Worm (Caenorhabditis elegans): ENCODE results near the gene aakb-1.

aakb-1 gene

DNA sequence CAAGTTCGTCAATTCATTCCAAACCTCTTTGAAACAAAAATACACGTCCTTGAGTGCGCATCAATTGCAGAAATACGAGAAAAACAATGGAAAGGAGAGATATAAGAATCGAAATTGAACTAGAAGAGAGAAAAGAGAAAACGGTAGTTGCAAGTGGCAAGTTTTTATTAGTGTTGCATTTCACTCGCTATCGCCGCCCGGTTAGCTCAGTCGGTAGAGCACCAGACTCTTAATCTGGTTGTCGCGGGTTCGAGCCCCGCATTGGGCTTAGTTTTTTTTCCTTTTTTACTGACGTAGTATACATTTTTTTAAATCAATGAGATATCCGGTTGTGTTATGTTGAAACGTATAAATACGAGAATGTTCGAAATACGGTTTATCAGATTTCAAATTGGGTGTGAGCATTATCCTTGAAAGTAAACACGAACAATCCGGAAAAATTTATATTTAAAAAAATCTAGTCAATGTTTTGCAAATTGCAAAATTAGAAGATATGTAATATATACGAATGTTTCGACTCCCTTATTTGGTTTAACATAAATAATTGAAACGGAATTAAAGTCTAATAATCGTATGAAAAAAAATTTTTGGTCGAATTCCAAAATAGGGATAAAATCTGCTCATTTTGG is 26.0 kb downstream of the aakb-1 start (continued):
- peak; percentile 65 for TF ChIP-seq hmg-1.1 (GFP tag; IDR thresholded peaks at IDR 0.05)
- peak; percentile 62 for TF ChIP-seq F49E8.2 (tag; optimal IDR thresholded peaks at IDR 0.05; ENCODE audit: borderline replicate concordance)
- peak; percentile 87 for TF ChIP-seq tra-1 (GFP tag; IDR thresholded peaks at IDR 0.05)
- TF ChIP-seq ama-1 (optimal IDR thresholded peaks at IDR 0.05): no peak
- TF ChIP-seq lsy-2 (tag; optimal IDR thresholded peaks at IDR 0.05): no peak
- peak; percentile 75; the same call in 1 of the 2 replicates for TF ChIP-seq dmd-8 (GFP tag; IDR thresholded peaks at IDR 0.05)
- TF ChIP-seq fos-1 (tag; optimal IDR thresholded peaks at IDR 0.05): no peak
- TF ChIP-seq hlh-30 (tag; optimal IDR thresholded peaks at IDR 0.05; ENCODE audit: insufficient read depth): peak; percentile 30
- peak; percentile 81 for TF ChIP-seq aha-1 (tag)
- peak; percentile 59 for TF ChIP-seq arid-1 (GFP tag; conservative IDR thresholded peaks at IDR 0.05)
- TF ChIP-seq pha-4 (GFP tag; IDR thresholded peaks at IDR 0.05): peak; percentile 82
- TF ChIP-seq pha-4 (tag; optimal IDR thresholded peaks at IDR 0.05): no peak
- TF ChIP-seq daf-16 (GFP tag; optimal IDR thresholded peaks at IDR 0.05): peak; percentile 14 to 72
- TF ChIP-seq daf-16 (tag; optimal IDR thresholded peaks at IDR 0.05): peak; percentile 36
- peak; percentile 22 for TF ChIP-seq nhr-111 (GFP tag; optimal IDR thresholded peaks at IDR 0.05)
- TF ChIP-seq daf-19 (GFP tag; conservative IDR thresholded peaks at IDR 0.05): 0 out of 2 replicates have a peak, but pooled peaks have one; percentile 58
- TF ChIP-seq R02D3.7 (tag; optimal IDR thresholded peaks at IDR 0.05): no peak
- peak; percentile 74 for TF ChIP-seq ctbp-1 (GFP tag; IDR thresholded peaks at IDR 0.05)
- peak; percentile 15 for TF ChIP-seq sdz-12 (GFP tag; optimal IDR thresholded peaks at IDR 0.05)
- TF ChIP-seq php-3 (GFP tag; IDR thresholded peaks at IDR 0.05): peak; percentile 24; the same call in 1 of the 2 replicates
- TF ChIP-seq mxl-2 (GFP tag; conservative IDR thresholded peaks at IDR 0.05): peak; percentile 69
- TF ChIP-seq duxl-1 (tag; optimal IDR thresholded peaks at IDR 0.05; ENCODE audit: poor library complexity): peak; percentile 70
- TF ChIP-seq ceh-20 (GFP tag; IDR thresholded peaks at IDR 0.05): peak; percentile 73; the same call in 1 of the 2 replicates
- peak; percentile 88 for TF ChIP-seq vab-7 (GFP tag; IDR thresholded peaks at IDR 0.05)
- no peak for TF ChIP-seq nhr-237 (tag; optimal IDR thresholded peaks at IDR 0.05)
- TF ChIP-seq dmd-6 (GFP tag; IDR thresholded peaks at IDR 0.05): peak; percentile 44
- TF ChIP-seq lir-3 (tag; optimal IDR thresholded peaks at IDR 0.05): peak; percentile 51
- TF ChIP-seq mdl-1 (tag; optimal IDR thresholded peaks at IDR 0.05): no peak
- peak; percentile 21 for TF ChIP-seq hlh-11 (tag; optimal IDR thresholded peaks at IDR 0.05)
- TF ChIP-seq T20F7.1 (GFP tag; optimal IDR thresholded peaks at IDR 0.05): no peak
- no peak for TF ChIP-seq lin-29 (GFP tag; IDR thresholded peaks at IDR 0.05)
- peak; percentile 68; the same call in 1 of the 2 replicates for TF ChIP-seq mdt-29 (GFP tag; IDR thresholded peaks at IDR 0.05)
- TF ChIP-seq lin-13 (GFP tag; optimal IDR thresholded peaks at IDR 0.05): peak; percentile 12
- 0 out of 2 replicates have a peak, but pooled peaks have one; percentile 45 for TF ChIP-seq Y75B8A.6 (GFP tag; IDR thresholded peaks at IDR 0.05)
- TF ChIP-seq ceh-32 (tag; optimal IDR thresholded peaks at IDR 0.05; ENCODE audit: poor library complexity): no peak
- TF ChIP-seq madf-5 (GFP tag; IDR thresholded peaks at IDR 0.05): peak; percentile 82 to 86; a peak in 3 of 4 replicates

DNA sequence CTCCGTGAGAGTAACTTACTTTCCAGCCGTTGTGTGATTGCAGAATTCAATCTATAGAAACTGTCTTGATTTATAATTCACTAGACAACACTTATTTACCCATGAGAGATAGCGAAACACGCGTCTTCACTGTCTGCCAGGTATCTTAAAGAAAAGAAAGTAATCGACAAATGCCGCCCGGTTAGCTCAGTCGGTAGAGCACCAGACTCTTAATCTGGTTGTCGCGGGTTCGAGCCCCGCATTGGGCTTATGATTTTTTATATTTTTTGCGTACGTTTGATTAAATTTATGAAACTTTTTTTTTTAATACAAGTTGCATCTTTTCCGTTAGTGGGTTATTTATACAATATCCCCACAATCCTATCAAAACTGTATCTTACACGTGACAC is 26.5 kb downstream of the aakb-1 start:
- TF ChIP-seq lir-3 (tag; optimal IDR thresholded peaks at IDR 0.05) (no peak), Y75B8A.6 (GFP tag; IDR thresholded peaks at IDR 0.05) (no peak), T26A8.4 (GFP tag; IDR thresholded peaks at IDR 0.05) (no peak; the same call in 1 of the 2 replicates), dve-1 (tag; optimal IDR thresholded peaks at IDR 0.05; ENCODE audit: insufficient read depth) (peak; percentile 38), hlh-30 (tag; optimal IDR thresholded peaks at IDR 0.05; ENCODE audit: insufficient read depth) (peak; percentile 3), duxl-1 (tag; optimal IDR thresholded peaks at IDR 0.05; ENCODE audit: poor library complexity) (peak; percentile 53), ceh-62 (tag; optimal IDR thresholded peaks at IDR 0.05) (no peak), unc-39 (tag; optimal IDR thresholded peaks at IDR 0.05) (no peak), dmd-6 (GFP tag; IDR thresholded peaks at IDR 0.05) (peak; percentile 54), ceh-82 (tag; optimal IDR thresholded peaks at IDR 0.05) (no peak), lim-7 (GFP tag; IDR thresholded peaks at IDR 0.05) (peak; percentile 84), nhr-11 (tag; optimal IDR thresholded peaks at IDR 0.05) (no peak), aha-1 (tag) (no peak), daf-8 (GFP tag; IDR thresholded peaks at IDR 0.05) (no peak), fkh-10 (GFP tag; optimal IDR thresholded peaks at IDR 0.05) (no peak), lin-1 (GFP tag; IDR thresholded peaks at IDR 0.05) (0 out of 2 replicates have a peak, but pooled peaks have one; percentile 14), hlh-11 (tag; optimal IDR thresholded peaks at IDR 0.05) (peak; percentile 15), ZK337.2 (GFP tag; IDR thresholded peaks at IDR 0.05) (no peak), attf-4 (tag; optimal IDR thresholded peaks at IDR 0.05) (no peak), hif-1 (tag; optimal IDR thresholded peaks at IDR 0.05) (no peak), madf-5 (GFP tag; IDR thresholded peaks at IDR 0.05) (0 out of 4 replicates have a peak, but pooled peaks of 1 of the 2 experiments have one; percentile 60), fos-1 (tag; optimal IDR thresholded peaks at IDR 0.05) (no peak)
